Worm (Caenorhabditis elegans) whole organism, midembryonic: ENCODE data around the gene F11E6.8.
"Not testable (repeated sequence)": the region's sequence is repeated elsewhere in the genome, so short reads cannot be mapped to it uniquely, and the experiment has no call there.

Experiments used
- cog-1 ChIP-seq: sonication (generic microtip); optimal IDR thresholded peaks from 2 replicates; lab custom pipeline; 2016; ENCODE audit warnings: missing genetic modification characterization, missing compliant biosample characterization
- ref-1 ChIP-seq: fragments of 200-800 bp; sonication (Bioruptor generic); conservative IDR thresholded peaks from 2 replicates; pipeline ENCODE4 v1.3.6; 2022; ENCODE audit warnings: missing genetic modification reagents, missing genetic modification characterization, missing compliant biosample characterization

DNA sequence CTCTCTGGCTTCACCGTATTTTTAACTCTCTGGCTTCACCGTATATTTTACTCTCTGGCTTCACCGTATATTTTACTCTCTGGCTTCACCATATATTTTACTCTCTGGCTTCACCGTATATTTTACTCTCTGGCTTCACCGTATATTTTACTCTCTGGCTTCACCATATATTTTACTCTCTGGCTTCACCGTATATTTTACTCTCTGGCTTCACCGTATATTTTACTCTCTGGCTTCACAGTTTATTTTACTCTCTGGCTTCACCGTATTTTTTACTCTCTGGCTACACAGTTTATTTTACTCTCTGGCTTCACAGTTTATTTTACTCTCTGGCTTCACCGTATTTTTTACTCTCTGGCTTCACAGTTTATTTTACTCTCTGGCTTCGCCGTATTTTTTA lies 42.4 kb upstream of the F11E6.8 start:
- TF ChIP-seq cog-1; ref-1 (GFP tag; lab: Robert Waterston, UW): not testable (repeated sequence)
